Fruit fly (Drosophila melanogaster) Kc167 (cell line): ENCODE measurements around the gene Lcp65Ab1.

Source experiments
- h ChIP-seq: fragments of >200 bp; optimal IDR thresholded peaks from 3 replicates; lab custom pipeline; 2018; ENCODE audit warnings: missing external identifiers
- insv ChIP-seq: fragments of >200 bp; optimal IDR thresholded peaks from 3 replicates; lab custom pipeline; 2018; ENCODE audit warnings: missing external identifiers
- psq ChIP-seq: fragments of >200 bp; optimal IDR thresholded peaks from 2 replicates; lab custom pipeline; 2017; ENCODE audit warnings: missing external identifiers

- no peak for TF ChIP-seq h
- TF ChIP-seq psq (lab: Kevin White, UChicago), result no peak
- TF ChIP-seq insv (lab: Kevin White, UChicago), result no peak
Observed at dm6 chr3L:6111458-6111857, 37.9 kb upstream of the Lcp65Ab1 start.
